Worm (Caenorhabditis elegans): ENCODE data around the gene ubc-15.

DNA sequence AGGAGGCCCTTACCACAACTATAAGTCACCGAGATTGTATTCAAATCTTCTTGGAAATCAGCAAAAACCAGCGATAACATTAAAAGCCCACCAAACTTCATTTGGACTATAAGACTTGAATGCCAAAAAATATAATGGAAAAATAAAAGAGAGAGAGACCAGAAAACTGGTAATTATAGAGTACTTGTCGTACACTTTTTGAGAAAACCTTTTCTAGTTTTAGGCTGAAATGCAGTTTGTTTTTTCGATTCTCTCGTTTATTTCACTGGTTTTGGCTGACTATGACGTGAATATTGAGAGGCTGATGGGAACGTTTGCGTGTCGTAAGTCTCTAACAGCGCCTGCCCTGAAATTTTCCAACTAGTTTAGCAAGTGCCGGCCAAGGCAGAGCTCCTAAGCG, 17.1 kb upstream of the ubc-15 start, which contains the start of the genes irld-64 and irld-63:
- TF ChIP-seq ama-1 (optimal IDR thresholded peaks at IDR 0.05) = no peak
- no peak for TF ChIP-seq hlh-8 (tag; optimal IDR thresholded peaks at IDR 0.05)
- no peak for TF ChIP-seq pha-4 (tag; optimal IDR thresholded peaks at IDR 0.05)
- no peak for TF ChIP-seq hlh-30 (tag; optimal IDR thresholded peaks at IDR 0.05; ENCODE audit: insufficient read depth)
